Worm (Caenorhabditis elegans): Measurements from ENCODE around the gene ZK632.14.

Gene ZK632.14

DNA sequence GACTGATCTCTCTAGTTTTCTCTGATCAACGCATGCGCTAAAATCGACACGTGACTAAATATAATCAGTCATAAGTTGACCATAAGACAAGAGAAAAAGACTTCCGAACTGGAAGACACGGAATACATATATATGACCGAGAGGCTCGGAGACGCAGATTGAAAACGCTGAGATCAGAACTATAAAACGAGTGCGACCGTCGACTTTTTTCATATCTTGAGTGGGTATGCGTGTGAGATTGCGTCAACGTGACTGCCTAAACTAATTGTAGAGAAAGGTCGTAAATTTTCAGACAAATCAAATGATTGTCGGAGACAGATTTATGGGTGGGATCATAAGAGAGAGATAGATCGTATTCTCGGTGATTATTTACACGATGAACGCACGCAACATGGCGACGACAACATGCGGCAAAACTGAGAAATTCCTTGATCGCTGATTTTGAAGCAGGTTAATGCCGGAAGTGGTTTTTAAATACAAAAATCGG is 5.6 kb upstream of the ZK632.14 start (continued):
- TF ChIP-seq jun-1 (tag; optimal IDR thresholded peaks at IDR 0.05), result no peak
- no peak for TF ChIP-seq saeg-2 (GFP tag; IDR thresholded peaks at IDR 0.05)
- TF ChIP-seq zip-2 (tag; optimal IDR thresholded peaks at IDR 0.05), result peak; percentile 5
- no peak for TF ChIP-seq egl-43 (GFP tag; IDR thresholded peaks at IDR 0.05)
- no peak for TF ChIP-seq ztf-7 (tag; optimal IDR thresholded peaks at IDR 0.05)
- peak; percentile 30; the same call in 1 of the 2 replicates for TF ChIP-seq lin-38 (GFP tag; IDR thresholded peaks at IDR 0.05)
- TF ChIP-seq mxl-2 (GFP tag; conservative IDR thresholded peaks at IDR 0.05), result no peak
- no peak for TF ChIP-seq nhr-11 (tag; optimal IDR thresholded peaks at IDR 0.05)
- no peak for TF ChIP-seq ZK337.2 (GFP tag; IDR thresholded peaks at IDR 0.05)
- TF ChIP-seq F49E8.2 (tag; optimal IDR thresholded peaks at IDR 0.05; ENCODE audit: borderline replicate concordance), result no peak
- no peak for TF ChIP-seq ces-1 (GFP tag; optimal IDR thresholded peaks at IDR 0.05)
- 0 out of 2 replicates have a peak, but pooled peaks have one; percentile 6 for TF ChIP-seq tra-1 (GFP tag; IDR thresholded peaks at IDR 0.05)
- TF ChIP-seq skn-1 (tag; optimal IDR thresholded peaks at IDR 0.05), result no peak
- no peak for TF ChIP-seq Y75B8A.6 (GFP tag; IDR thresholded peaks at IDR 0.05)
- no peak for TF ChIP-seq lin-1 (GFP tag; IDR thresholded peaks at IDR 0.05)
- no peak for TF ChIP-seq nhr-76 (tag; optimal IDR thresholded peaks at IDR 0.05)
- peak; percentile 72 for TF ChIP-seq ceh-20 (GFP tag; IDR thresholded peaks at IDR 0.05)
- TF ChIP-seq cey-2 (tag; optimal IDR thresholded peaks at IDR 0.05; ENCODE audit: borderline replicate concordance, insufficient read depth), result no peak
- no peak for TF ChIP-seq attf-4 (tag; optimal IDR thresholded peaks at IDR 0.05)
- no peak for TF ChIP-seq lin-29 (GFP tag; IDR thresholded peaks at IDR 0.05)
- no peak for TF ChIP-seq tag-97 (GFP tag; IDR thresholded peaks at IDR 0.05)
- no peak for TF ChIP-seq daf-8 (GFP tag; IDR thresholded peaks at IDR 0.05)
- TF ChIP-seq F26F4.8 (GFP tag; conservative IDR thresholded peaks at IDR 0.05), result no peak
- no peak for TF ChIP-seq Y105C5A.15 (GFP tag; IDR thresholded peaks at IDR 0.05)
- no peak for TF ChIP-seq D1046.2 (GFP tag; IDR thresholded peaks at IDR 0.05)
- no peak for TF ChIP-seq snpc-4 (tag; optimal IDR thresholded peaks at IDR 0.05)
- no peak for TF ChIP-seq rbr-2 (tag; optimal IDR thresholded peaks at IDR 0.05)
- no peak for TF ChIP-seq arid-1 (GFP tag; conservative IDR thresholded peaks at IDR 0.05)
- no peak for TF ChIP-seq lim-7 (GFP tag; IDR thresholded peaks at IDR 0.05)
- TF ChIP-seq ceh-32 (tag; optimal IDR thresholded peaks at IDR 0.05; ENCODE audit: poor library complexity), result no peak
- TF ChIP-seq Y5F2A.4 (GFP tag; optimal IDR thresholded peaks at IDR 0.05), result no peak
- TF ChIP-seq unc-39 (tag; optimal IDR thresholded peaks at IDR 0.05), result no peak
- no peak for TF ChIP-seq spr-1 (tag; optimal IDR thresholded peaks at IDR 0.05)
- no peak for TF ChIP-seq unc-130 (GFP tag; optimal IDR thresholded peaks at IDR 0.05)
- TF ChIP-seq F10B5.3 (tag; optimal IDR thresholded peaks at IDR 0.05), result no peak
- TF ChIP-seq daf-19 (GFP tag; conservative IDR thresholded peaks at IDR 0.05), result no peak
- TF ChIP-seq nhr-41 (GFP tag; IDR thresholded peaks at IDR 0.05), result no peak
- peak; percentile 37; the same call in 1 of the 2 replicates for TF ChIP-seq dmd-6 (GFP tag; IDR thresholded peaks at IDR 0.05)
- TF ChIP-seq ceh-28 (tag; optimal IDR thresholded peaks at IDR 0.05), result no peak
- TF ChIP-seq lin-13 (GFP tag; optimal IDR thresholded peaks at IDR 0.05), result peak; percentile 8
- TF ChIP-seq lir-3 (tag; optimal IDR thresholded peaks at IDR 0.05), result no peak
- no peak for TF ChIP-seq mdt-29 (GFP tag; IDR thresholded peaks at IDR 0.05)
- TF ChIP-seq hlh-30 (tag; optimal IDR thresholded peaks at IDR 0.05; ENCODE audit: insufficient read depth), result peak; percentile 87
- TF ChIP-seq aly-2 (tag; optimal IDR thresholded peaks at IDR 0.05), result no peak
- peak; percentile 86 for TF ChIP-seq nhr-48 (tag; optimal IDR thresholded peaks at IDR 0.05)
- TF ChIP-seq lsy-2 (tag; optimal IDR thresholded peaks at IDR 0.05), result peak; percentile 2 to 25
- TF ChIP-seq nhr-28 (tag; optimal IDR thresholded peaks at IDR 0.05), result peak; percentile 75
- no peak for TF ChIP-seq lin-39 (tag; optimal IDR thresholded peaks at IDR 0.05)
- no peak for TF ChIP-seq T20F7.1 (GFP tag; optimal IDR thresholded peaks at IDR 0.05)
- peak; percentile 34 for TF ChIP-seq dpl-1 (GFP tag; optimal IDR thresholded peaks at IDR 0.05)
- TF ChIP-seq set-16 (GFP tag; IDR thresholded peaks at IDR 0.05), result no peak
- peak; percentile 38 for TF ChIP-seq nhr-6 (tag; optimal IDR thresholded peaks at IDR 0.05)

All from whole organism, L4 larva.